Fruit fly (Drosophila melanogaster): ENCODE measurements around the gene Vps13D.

dm6 chr3L:12729601-12730000 lies 25.2 kb upstream of the Vps13D start:
- TF ChIP-seq toe (GFP tag; optimal IDR thresholded peaks at IDR 0.05) (no peak), Clk (GFP tag; optimal IDR thresholded peaks at IDR 0.05) (no peak), pad (GFP tag; optimal IDR thresholded peaks at IDR 0.05) (no peak), CG7045 (GFP tag; optimal IDR thresholded peaks at IDR 0.05) (no peak), tj (GFP tag; optimal IDR thresholded peaks at IDR 0.05) (no peak)

Measured in whole organism, adult.